Worm (Caenorhabditis elegans) whole organism, midembryonic: ENCODE measurements around the gene cand-1.

Source experiments
- T22C8.4 ChIP-seq: fragments of 200-800 bp; sonication (Bioruptor generic); IDR thresholded peaks from 2 replicates; pipeline ENCODE4 v1.3.6; 2022; ENCODE audit warnings: missing genetic modification characterization, missing compliant biosample characterization
- cog-1 ChIP-seq: sonication (generic microtip); optimal IDR thresholded peaks from 2 replicates; lab custom pipeline; 2016; ENCODE audit warnings: missing genetic modification characterization, missing compliant biosample characterization
- flt-1 ChIP-seq: fragments of 200-800 bp; sonication (Bioruptor generic); IDR thresholded peaks from 2 replicates; pipeline ENCODE4 v1.3.6; 2022; ENCODE audit warnings: missing genetic modification characterization, missing compliant biosample characterization
- klf-2 ChIP-seq: fragments of 200-800 bp; sonication (Bioruptor generic); conservative IDR thresholded peaks from 2 replicates; pipeline ENCODE4 v1.3.6; 2022; ENCODE audit warnings: missing genetic modification reagents, missing genetic modification characterization, missing compliant biosample characterization
- med-1 ChIP-seq: sonication (generic microtip); optimal IDR thresholded peaks from 2 replicates; lab custom pipeline; 2017; ENCODE audit warnings: missing genetic modification characterization, mild to moderate bottlenecking, missing compliant biosample characterization, antibody characterized with exemption, missing genetic modification reagents; ENCODE audit not compliant: insufficient read depth

ce11 chrV:16821270-16821737 is 18.6 kb downstream of the cand-1 start, which contains the start of gene T20B3.14:
- TF ChIP-seq med-1 (GFP tag; lab: Kevin White, UChicago), result no peak
- no peak for TF ChIP-seq T22C8.4
- no peak for TF ChIP-seq flt-1
- TF ChIP-seq klf-2 (GFP tag; lab: Robert Waterston, UW), result no peak
- TF ChIP-seq cog-1, result no peak
